Worm (Caenorhabditis elegans) whole organism, L2 larva: Measurements from ENCODE around the gene C54F6.20.

Experiments used
- F13H6.1 ChIP-seq: sonication (generic microtip); optimal IDR thresholded peaks from 2 replicates; lab custom pipeline; 2016; ENCODE audit warnings: missing genetic modification characterization, missing compliant biosample characterization
- ZK546.5 ChIP-seq: sonication (generic microtip); optimal IDR thresholded peaks from 2 replicates; lab custom pipeline; 2017; ENCODE audit warnings: missing biosample characterization, missing genetic modification characterization
- ceh-16 ChIP-seq: fragments of 150-350 bp; optimal IDR thresholded peaks from 2 replicates; lab custom pipeline; 2014; ENCODE audit warnings: missing biosample characterization, missing genetic modification characterization
- lin-39 ChIP-seq: fragments of 150-350 bp; optimal IDR thresholded peaks from 2 replicates; lab custom pipeline; 2014; ENCODE audit warnings: missing biosample characterization, missing genetic modification reagents, missing genetic modification characterization
- nhr-11 ChIP-seq: fragments of 150-350 bp; optimal IDR thresholded peaks from 2 replicates; lab custom pipeline; 2014; ENCODE audit warnings: missing biosample characterization, missing genetic modification characterization
- nhr-12 ChIP-seq: fragments of 150-350 bp; optimal IDR thresholded peaks from 2 replicates; lab custom pipeline; 2014; ENCODE audit warnings: missing biosample characterization, missing genetic modification characterization
- nhr-6 ChIP-seq: fragments of 150-350 bp; optimal IDR thresholded peaks from 2 replicates; lab custom pipeline; 2014; ENCODE audit warnings: missing biosample characterization, missing genetic modification characterization
- nhr-77 ChIP-seq: fragments of 150-350 bp; optimal IDR thresholded peaks from 2 replicates; lab custom pipeline; 2014; ENCODE audit warnings: missing biosample characterization, missing genetic modification characterization
- skn-1 ChIP-seq: sonication (generic microtip); optimal IDR thresholded peaks from 2 replicates; lab custom pipeline; 2017; ENCODE audit warnings: missing biosample characterization, missing genetic modification characterization
- snpc-4 ChIP-seq: fragments of 150-350 bp; optimal IDR thresholded peaks from 2 replicates; lab custom pipeline; 2014; ENCODE audit warnings: missing biosample characterization, missing genetic modification characterization
- zag-1 ChIP-seq: fragments of 150-350 bp; optimal IDR thresholded peaks from 2 replicates; lab custom pipeline; 2014; ENCODE audit warnings: missing biosample characterization, missing genetic modification characterization
- ztf-11 ChIP-seq: sonication (generic microtip); optimal IDR thresholded peaks from 2 replicates; lab custom pipeline; 2017; ENCODE audit warnings: missing biosample characterization, missing genetic modification characterization
- ztf-4 ChIP-seq: fragments of 150-350 bp; optimal IDR thresholded peaks from 2 replicates; lab custom pipeline; 2014; ENCODE audit warnings: missing biosample characterization, missing genetic modification characterization

DNA sequence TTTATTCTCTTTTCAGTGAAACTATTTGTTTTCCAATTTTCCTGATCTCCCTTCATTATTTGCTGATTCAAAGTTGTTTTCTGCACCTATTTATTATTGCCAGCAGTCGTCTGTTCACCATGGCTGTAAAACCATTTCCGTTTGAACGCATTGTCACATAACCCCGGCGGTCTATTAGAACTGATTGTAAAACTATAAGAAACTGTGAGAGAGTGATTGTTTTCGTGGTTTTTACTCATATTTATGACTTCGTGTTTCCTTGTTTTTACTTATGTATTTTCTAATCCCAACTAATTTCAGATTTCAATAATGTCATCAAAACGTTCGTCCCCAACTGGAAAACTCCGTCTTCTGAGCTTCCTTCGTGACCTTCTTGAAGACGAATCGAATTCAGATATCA is 38.4 kb downstream of the C54F6.20 start, which contains the start of gene F19F10.1:
- TF ChIP-seq nhr-6 (tag; lab: Kevin White, UChicago) = no peak
- no peak for TF ChIP-seq ztf-4 (tag; lab: Kevin White, UChicago)
- TF ChIP-seq ZK546.5 (tag; lab: Kevin White, UChicago) = no peak
- no peak for TF ChIP-seq nhr-77
- no peak for TF ChIP-seq ztf-11 (tag; lab: Kevin White, UChicago)
- no peak for TF ChIP-seq skn-1 (tag; lab: Kevin White, UChicago)
- no peak for TF ChIP-seq zag-1 (tag; lab: Kevin White, UChicago)
- no peak for TF ChIP-seq ceh-16 (tag; lab: Kevin White, UChicago)
- no peak for TF ChIP-seq lin-39 (tag; lab: Kevin White, UChicago)
- TF ChIP-seq nhr-12 (tag; lab: Kevin White, UChicago) = no peak
- TF ChIP-seq snpc-4 (tag; lab: Kevin White, UChicago) = no peak
- no peak for TF ChIP-seq nhr-11 (tag; lab: Kevin White, UChicago)
- no peak for TF ChIP-seq F13H6.1 (tag; lab: Kevin White, UChicago)
